Worm (Caenorhabditis elegans) whole organism, young adult: Measurements from ENCODE around the gene R04F11.5.

ENCODE experiments used
- B0019.2 ChIP-seq: fragments of 200-800 bp; sonication (Bioruptor generic); conservative IDR thresholded peaks from 2 replicates; pipeline ENCODE4 v1.3.6; 2022; ENCODE audit warnings: missing genetic modification reagents, missing genetic modification characterization, missing compliant biosample characterization
- B0035.1 ChIP-seq: sonication (generic microtip); optimal IDR thresholded peaks from 2 replicates; lab custom pipeline; 2016; ENCODE audit warnings: missing genetic modification characterization, mild to moderate bottlenecking, missing compliant biosample characterization, missing genotype, missing genetic modification reagents
- B0261.1 ChIP-seq: sonication (generic microtip); optimal IDR thresholded peaks from 2 replicates; lab custom pipeline; 2016; ENCODE audit warnings: mild to moderate bottlenecking, missing genetic modification characterization, moderate library complexity, missing compliant biosample characterization
- B0336.3 ChIP-seq: fragments of 200-800 bp; sonication (Bioruptor generic); IDR thresholded peaks from 2 replicates; pipeline ENCODE4 v1.3.6; 2022; ENCODE audit warnings: missing genetic modification characterization, missing compliant biosample characterization
- C06A6.2 ChIP-seq: fragments of 200-800 bp; sonication (Bioruptor generic); conservative IDR thresholded peaks from 2 replicates; pipeline ENCODE4 v1.3.6; 2022; ENCODE audit warnings: missing genetic modification characterization, missing compliant biosample characterization
- C17E4.6 ChIP-seq: fragments of 200-800 bp; sonication (Bioruptor generic); IDR thresholded peaks from 2 replicates; pipeline ENCODE4 v1.3.6; 2022; ENCODE audit warnings: missing genetic modification reagents, missing genetic modification characterization, missing compliant biosample characterization
- F22D6.2 ChIP-seq: sonication (generic microtip); optimal IDR thresholded peaks from 2 replicates; lab custom pipeline; 2016; ENCODE audit warnings: mild to moderate bottlenecking, missing genetic modification characterization, missing compliant biosample characterization
- F33H1.4 ChIP-seq: fragments of 200-800 bp; sonication (Bioruptor generic); IDR thresholded peaks from 2 replicates; pipeline ENCODE4 v1.3.6; 2022; ENCODE audit warnings: missing genetic modification reagents, missing genetic modification characterization, missing compliant biosample characterization
- F52B5.7 ChIP-seq: sonication (generic microtip); optimal IDR thresholded peaks from 2 replicates; lab custom pipeline; 2016; ENCODE audit warnings: mild to moderate bottlenecking, missing genetic modification characterization, missing compliant biosample characterization
- F55B11.4 ChIP-seq: sonication (generic microtip); optimal IDR thresholded peaks from 2 replicates; lab custom pipeline; 2016; ENCODE audit warnings: missing compliant biosample characterization, missing genetic modification characterization, borderline replicate concordance; ENCODE audit not compliant: insufficient read depth
- F57A8.1 ChIP-seq: fragments of 200-800 bp; sonication (Bioruptor generic); optimal IDR thresholded peaks from 2 replicates; lab custom pipeline; 2018; ENCODE audit warnings: mild to moderate bottlenecking, missing genetic modification characterization, moderate library complexity, missing compliant biosample characterization
- K11D2.4 ChIP-seq: fragments of 200-800 bp; sonication (Bioruptor generic); IDR thresholded peaks from 2 replicates; pipeline ENCODE4 v1.3.6; 2022; ENCODE audit warnings: missing genetic modification reagents, missing genetic modification characterization, missing compliant biosample characterization
- T07F8.4 ChIP-seq: sonication (generic microtip); optimal IDR thresholded peaks from 2 replicates; lab custom pipeline; 2016; ENCODE audit warnings: mild to moderate bottlenecking, missing genetic modification characterization, moderate library complexity, missing compliant biosample characterization
- Y67H2A.10 ChIP-seq: fragments of 200-800 bp; sonication (Bioruptor generic); conservative IDR thresholded peaks from 2 replicates; pipeline ENCODE4 v1.3.6; 2022; ENCODE audit warnings: missing genetic modification reagents, missing genetic modification characterization, missing compliant biosample characterization
- ZK185.1 ChIP-seq: sonication (generic microtip); optimal IDR thresholded peaks from 2 replicates; lab custom pipeline; 2016; ENCODE audit warnings: mild to moderate bottlenecking, missing genetic modification characterization, missing compliant biosample characterization; ENCODE audit not compliant: poor library complexity, severe bottlenecking
- akir-1 ChIP-seq: fragments of 200-800 bp; sonication (Bioruptor generic); optimal IDR thresholded peaks from 2 replicates; lab custom pipeline; 2018; ENCODE audit warnings: mild to moderate bottlenecking, missing genetic modification characterization, moderate library complexity, missing compliant biosample characterization
- atf-7 ChIP-seq: sonication (generic microtip); optimal IDR thresholded peaks from 2 replicates; lab custom pipeline; 2017; ENCODE audit warnings: mild to moderate bottlenecking, missing genetic modification characterization, missing compliant biosample characterization
- attf-5 ChIP-seq: fragments of 200-800 bp; sonication (Bioruptor generic); optimal IDR thresholded peaks from 2 replicates; lab custom pipeline; 2018; ENCODE audit warnings: mild to moderate bottlenecking, missing genetic modification characterization, missing compliant biosample characterization
- attf-6 ChIP-seq: fragments of 200-800 bp; sonication (Bioruptor generic); IDR thresholded peaks from 2 replicates; pipeline ENCODE4 v1.3.6; 2022; ENCODE audit warnings: missing genetic modification reagents, missing genetic modification characterization, missing compliant biosample characterization
- bed-2 ChIP-seq: fragments of 200-800 bp; sonication (Bioruptor generic); IDR thresholded peaks from 2 replicates; pipeline ENCODE4 v1.3.6; 2022; ENCODE audit warnings: missing genetic modification reagents, missing genetic modification characterization, missing compliant biosample characterization
- ccch-3 ChIP-seq: fragments of 200-800 bp; sonication (Bioruptor generic); optimal IDR thresholded peaks from 2 replicates; lab custom pipeline; 2018; ENCODE audit warnings: mild to moderate bottlenecking, missing genetic modification characterization, missing compliant biosample characterization
- die-1 ChIP-seq: sonication (generic microtip); optimal IDR thresholded peaks from 2 replicates; lab custom pipeline; 2016; ENCODE audit warnings: missing genotype, mild to moderate bottlenecking, missing genetic modification characterization, missing compliant biosample characterization
- egl-18 ChIP-seq: fragments of 200-800 bp; sonication (Bioruptor generic); IDR thresholded peaks from 2 replicates; pipeline ENCODE4 v1.3.6; 2022; ENCODE audit warnings: missing genetic modification reagents, missing genetic modification characterization, missing compliant biosample characterization
- egl-44 ChIP-seq: fragments of 200-800 bp; sonication (Bioruptor generic); IDR thresholded peaks from 2 replicates; pipeline ENCODE4 v1.3.6; 2022; ENCODE audit warnings: missing genetic modification reagents, missing genetic modification characterization, missing compliant biosample characterization
- fkh-3 ChIP-seq: sonication (generic microtip); optimal IDR thresholded peaks from 2 replicates; lab custom pipeline; 2016; ENCODE audit warnings: mild to moderate bottlenecking, missing genetic modification characterization, missing compliant biosample characterization
- gei-17 ChIP-seq: fragments of 200-800 bp; sonication (Bioruptor generic); optimal IDR thresholded peaks from 2 replicates; lab custom pipeline; 2018; ENCODE audit warnings: mild to moderate bottlenecking, missing genetic modification characterization, missing compliant biosample characterization
- him-1 ChIP-seq: sonication (generic microtip); optimal IDR thresholded peaks from 2 replicates; lab custom pipeline; 2016; ENCODE audit warnings: missing genotype, missing genetic modification reagents, missing genetic modification characterization, missing compliant biosample characterization
- hsf-1 ChIP-seq: fragments of 200-800 bp; sonication (Bioruptor generic); IDR thresholded peaks from 2 replicates; pipeline ENCODE4 v1.3.6; 2022; ENCODE audit warnings: missing genetic modification reagents, missing genetic modification characterization, missing compliant biosample characterization
- lag-1 ChIP-seq: fragments of 200-800 bp; sonication (Bioruptor generic); IDR thresholded peaks from 2 replicates; pipeline ENCODE4 v1.3.6; 2022; ENCODE audit warnings: missing genetic modification reagents, missing genetic modification characterization, missing compliant biosample characterization
- lin-26 ChIP-seq: fragments of 200-800 bp; sonication (Bioruptor generic); IDR thresholded peaks from 2 replicates; pipeline ENCODE4 v1.3.6; 2022; ENCODE audit warnings: missing genetic modification reagents, missing genetic modification characterization, missing compliant biosample characterization
- lin-40 ChIP-seq: sonication (generic microtip); optimal IDR thresholded peaks from 2 replicates; lab custom pipeline; 2016; ENCODE audit warnings: missing genetic modification characterization, mild to moderate bottlenecking, missing compliant biosample characterization, missing genotype, missing genetic modification reagents
- madf-8 ChIP-seq: fragments of 200-800 bp; sonication (Bioruptor generic); conservative IDR thresholded peaks from 2 replicates; pipeline ENCODE4 v1.3.6; 2022; ENCODE audit warnings: missing genetic modification reagents, missing genetic modification characterization, missing compliant biosample characterization
- mes-4 ChIP-seq: sonication (generic microtip); optimal IDR thresholded peaks from 2 replicates; lab custom pipeline; 2016; ENCODE audit warnings: missing genotype, missing genetic modification characterization, missing compliant biosample characterization
- mxl-1 ChIP-seq: sonication (generic microtip); optimal IDR thresholded peaks from 2 replicates; lab custom pipeline; 2016; ENCODE audit warnings: missing genetic modification characterization, missing compliant biosample characterization
- nfyb-1 ChIP-seq: fragments of 200-800 bp; sonication (Bioruptor generic); IDR thresholded peaks from 2 replicates; pipeline ENCODE4 v1.3.6; 2022; ENCODE audit warnings: missing genetic modification reagents, missing genetic modification characterization, missing compliant biosample characterization
- nhr-179 ChIP-seq: sonication (generic microtip); optimal IDR thresholded peaks from 2 replicates; lab custom pipeline; 2016; ENCODE audit warnings: mild to moderate bottlenecking, missing genetic modification characterization, missing compliant biosample characterization
- nhr-27 ChIP-seq: fragments of 200-800 bp; sonication (Bioruptor generic); optimal IDR thresholded peaks from 2 replicates; lab custom pipeline; 2018; ENCODE audit warnings: mild to moderate bottlenecking, missing genetic modification characterization, moderate library complexity, missing compliant biosample characterization
- nhr-80 ChIP-seq: sonication (generic microtip); optimal IDR thresholded peaks from 2 replicates; lab custom pipeline; 2016; ENCODE audit warnings: missing genetic modification characterization, missing compliant biosample characterization
- rec-8 ChIP-seq, 2 experiments: sonication (generic microtip); optimal IDR thresholded peaks; 2 replicates each; lab custom pipeline; 2016; ENCODE audit warnings: mild to moderate bottlenecking in 2 of 2, missing genetic modification characterization in 2 of 2, missing genetic modification reagents in 2 of 2, missing genotype in 2 of 2, missing biosample characterization in 1 of 2, missing compliant biosample characterization in 1 of 2, moderate library complexity in 1 of 2
- sdz-38 ChIP-seq: sonication (generic microtip); optimal IDR thresholded peaks from 2 replicates; lab custom pipeline; 2016; ENCODE audit warnings: missing genotype, missing genetic modification characterization, missing compliant biosample characterization
- sea-2 ChIP-seq: fragments of 200-800 bp; sonication (Bioruptor generic); IDR thresholded peaks from 2 replicates; pipeline ENCODE4 v1.3.6; 2022; ENCODE audit warnings: missing genetic modification characterization, missing compliant biosample characterization
- snpc-4 ChIP-seq, 5 experiments: fragments of 150-350 bp in 1 of 5; sonication (generic microtip) in 4 of 5; optimal IDR thresholded peaks; 2 replicates each; lab custom pipeline; 2014 to 2018; ENCODE audit warnings: missing genetic modification characterization in 5 of 5, missing biosample characterization in 3 of 5, antibody characterized with exemption in 2 of 5, mild to moderate bottlenecking in 2 of 5, missing compliant biosample characterization in 2 of 5, missing genotype in 2 of 5, moderate library complexity in 2 of 5, missing genetic modification reagents in 1 of 5
- tlf-1 ChIP-seq: fragments of 200-800 bp; sonication (Bioruptor generic); optimal IDR thresholded peaks from 2 replicates; lab custom pipeline; 2018; ENCODE audit warnings: mild to moderate bottlenecking, missing genetic modification characterization, missing compliant biosample characterization
- unc-62 ChIP-seq: fragments of 150-350 bp; optimal IDR thresholded peaks from 2 replicates; lab custom pipeline; 2014; ENCODE audit warnings: missing biosample characterization, missing genetic modification reagents, missing genetic modification characterization
- zfh-2 ChIP-seq: fragments of 200-800 bp; sonication (Bioruptor generic); conservative IDR thresholded peaks from 2 replicates; pipeline ENCODE4 v1.3.6; 2022; ENCODE audit warnings: missing genetic modification reagents, missing genetic modification characterization, missing compliant biosample characterization
- ztf-26 ChIP-seq: sonication (generic microtip); optimal IDR thresholded peaks from 2 replicates; lab custom pipeline; 2017; ENCODE audit warnings: missing genetic modification characterization, missing compliant biosample characterization
- ztf-28 ChIP-seq: fragments of 200-800 bp; sonication (Bioruptor generic); IDR thresholded peaks from 2 replicates; pipeline ENCODE4 v1.3.6; 2022; ENCODE audit warnings: missing genetic modification reagents, missing genetic modification characterization, missing compliant biosample characterization

R04F11.5 gene

DNA sequence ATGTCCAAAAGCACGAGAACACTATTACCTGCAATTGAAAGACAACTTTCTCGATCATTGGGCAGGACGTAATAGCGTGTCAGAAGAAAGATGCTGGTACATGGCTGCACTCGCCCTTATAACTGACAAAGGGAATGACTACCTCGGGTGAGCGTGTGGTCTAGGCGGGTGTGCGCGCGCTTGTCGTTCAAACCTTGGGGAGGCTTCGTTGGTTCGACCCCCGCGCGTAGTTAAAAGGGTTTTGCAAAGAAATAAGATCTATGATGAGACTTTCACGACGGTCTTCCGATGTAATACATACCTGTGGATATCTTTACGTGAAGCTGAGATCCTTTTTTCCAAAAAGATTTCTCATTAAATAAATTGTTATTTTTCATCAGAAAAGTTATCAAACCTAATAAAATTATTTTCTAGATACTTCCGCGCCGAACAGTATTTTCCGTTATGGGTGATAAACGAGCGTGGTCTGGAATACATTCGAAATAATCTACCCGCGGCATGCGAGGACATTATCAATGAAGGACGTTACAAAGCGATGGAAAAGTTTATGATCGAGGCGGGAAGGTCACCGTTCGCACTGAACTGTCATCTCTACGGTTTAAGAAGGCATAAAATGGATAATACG is 14.3 kb downstream of the R04F11.5 start (continued):
- TF ChIP-seq F52B5.7, result peak; percentile 100
- TF ChIP-seq tlf-1 (GFP tag; lab: Kevin White, UChicago), result peak; percentile 95
- TF ChIP-seq attf-6 (GFP tag; lab: Robert Waterston, UW), result peak; percentile 92
- peak; percentile 96 for TF ChIP-seq C17E4.6 (GFP tag; lab: Robert Waterston, UW)
- peak; percentile 96 for TF ChIP-seq bed-2 (GFP tag; lab: Robert Waterston, UW)
- peak; percentile 100 for TF ChIP-seq fkh-3
- TF ChIP-seq ztf-28 (GFP tag; lab: Robert Waterston, UW), result peak; percentile 97
- TF ChIP-seq rec-8 (tag; optimal IDR thresholded peaks at IDR 0.05; lab: Kevin White, UChicago), result peak; percentile 96 to 99
- TF ChIP-seq F57A8.1, result peak; percentile 100
- TF ChIP-seq him-1, result peak; percentile 99
- peak; percentile 99 for TF ChIP-seq egl-44
- TF ChIP-seq snpc-4 (GFP tag; optimal IDR thresholded peaks at IDR 0.05; lab: Kevin White, UChicago), result peak; percentile 87
- peak in 3 of 4 experiments; percentile 83 to 87 (median 86) for TF ChIP-seq snpc-4 (tag; optimal IDR thresholded peaks at IDR 0.05; lab: Kevin White, UChicago)
- peak; percentile 99 for TF ChIP-seq die-1 (tag; lab: Kevin White, UChicago)
- peak; percentile 95 for TF ChIP-seq ztf-26 (tag; lab: Kevin White, UChicago)
- peak; percentile 97 for TF ChIP-seq attf-5 (GFP tag; lab: Kevin White, UChicago)
- peak; percentile 96 for TF ChIP-seq T07F8.4 (tag; lab: Kevin White, UChicago)
- peak; percentile 89 for TF ChIP-seq akir-1
- TF ChIP-seq C06A6.2 (GFP tag; lab: Robert Waterston, UW), result peak; percentile 94
- TF ChIP-seq sea-2 (GFP tag; lab: Robert Waterston, UW), result peak; percentile 99
- peak; percentile 81 for TF ChIP-seq madf-8
- TF ChIP-seq B0035.1 (tag; lab: Kevin White, UChicago), result peak; percentile 96
- TF ChIP-seq sdz-38 (tag; lab: Kevin White, UChicago), result peak; percentile 76
- peak; percentile 97 for TF ChIP-seq atf-7 (tag; lab: Kevin White, UChicago)
- peak; percentile 89 for TF ChIP-seq B0019.2
- peak; percentile 93 for TF ChIP-seq gei-17
- peak; percentile 67 for TF ChIP-seq nhr-80 (tag; lab: Kevin White, UChicago)
- peak; percentile 99 for TF ChIP-seq mxl-1 (tag; lab: Kevin White, UChicago)
- TF ChIP-seq egl-18 (GFP tag; lab: Robert Waterston, UW), result peak; percentile 99
- peak; percentile 99 for TF ChIP-seq zfh-2
- peak; percentile 90 for TF ChIP-seq F22D6.2
- peak; percentile 58 for TF ChIP-seq F55B11.4 (tag; lab: Kevin White, UChicago)
- peak; percentile 96 for TF ChIP-seq ZK185.1 (tag; lab: Kevin White, UChicago)
- peak; percentile 99 for TF ChIP-seq lin-26 (GFP tag; lab: Robert Waterston, UW)
- TF ChIP-seq mes-4, result peak; percentile 96
- peak; percentile 99 for TF ChIP-seq lag-1 (GFP tag; lab: Robert Waterston, UW)
- TF ChIP-seq lin-40 (tag; lab: Kevin White, UChicago), result peak; percentile 91
- TF ChIP-seq B0261.1 (tag; lab: Kevin White, UChicago), result peak; percentile 99
- peak; percentile 88 for TF ChIP-seq hsf-1 (GFP tag; lab: Robert Waterston, UW)
- TF ChIP-seq nfyb-1, result peak; percentile 99
- TF ChIP-seq Y67H2A.10 (GFP tag; lab: Robert Waterston, UW), result peak; percentile 87
- peak; percentile 99 for TF ChIP-seq B0336.3 (GFP tag; lab: Robert Waterston, UW)
- peak; percentile 93 for TF ChIP-seq K11D2.4 (GFP tag; lab: Robert Waterston, UW)
- TF ChIP-seq ccch-3 (GFP tag; lab: Kevin White, UChicago), result peak; percentile 98
- TF ChIP-seq nhr-179 (tag; lab: Kevin White, UChicago), result peak; percentile 90
- TF ChIP-seq F33H1.4 (GFP tag; lab: Robert Waterston, UW), result peak; percentile 74
- peak; percentile 100 for TF ChIP-seq nhr-27 (tag; lab: Kevin White, UChicago)
- TF ChIP-seq unc-62 (GFP tag; lab: Kevin White, UChicago), result no peak
